Fruit fly (Drosophila melanogaster) whole organism, embryonic: ENCODE measurements around the gene CG43072.

Experiments used
- Bteb2 ChIP-seq: fragments of 200-800 bp; sonication (Bioruptor generic); optimal IDR thresholded peaks from 2 replicates; lab custom pipeline; 2016; ENCODE audit warnings: missing biosample characterization, missing genetic modification characterization
- C15 ChIP-seq: fragments of 200-800 bp; sonication (Bioruptor generic); IDR thresholded peaks from 3 replicates; pipeline ENCODE4 v1.3.6; 2022; ENCODE audit warnings: missing biosample characterization, missing genetic modification characterization
- CG10147 ChIP-seq: fragments of 200-800 bp; sonication (Bioruptor generic); optimal IDR thresholded peaks from 2 replicates; lab custom pipeline; 2019; ENCODE audit warnings: missing biosample characterization, mild to moderate bottlenecking, missing genetic modification characterization, moderate library complexity
- CG11695 ChIP-seq: fragments of 200-800 bp; sonication (Bioruptor generic); IDR thresholded peaks from 3 replicates; pipeline ENCODE4 v1.3.6; 2022; ENCODE audit warnings: missing biosample characterization, missing genetic modification characterization
- CG11723 ChIP-seq: fragments of 200-800 bp; sonication (Bioruptor generic); optimal IDR thresholded peaks from 2 replicates; lab custom pipeline; 2017; ENCODE audit warnings: missing biosample characterization, mild to moderate bottlenecking, missing genetic modification characterization
- CG12299 ChIP-seq: fragments of 200-800 bp; sonication (Bioruptor generic); optimal IDR thresholded peaks from 2 replicates; lab custom pipeline; 2018; ENCODE audit warnings: missing biosample characterization, mild to moderate bottlenecking, missing genetic modification characterization
- CG12659 ChIP-seq: fragments of 200-800 bp; sonication (Bioruptor generic); optimal IDR thresholded peaks from 3 replicates; lab custom pipeline; 2017; ENCODE audit warnings: mild to moderate bottlenecking, missing biosample characterization, missing genetic modification reagents, missing genetic modification characterization
- CG13775 ChIP-seq: fragments of 200-800 bp; sonication (Bioruptor generic); optimal IDR thresholded peaks from 3 replicates; lab custom pipeline; 2017; ENCODE audit warnings: missing biosample characterization, mild to moderate bottlenecking, missing genetic modification characterization
- CG2678 ChIP-seq: fragments of 200-800 bp; sonication (Bioruptor generic); optimal IDR thresholded peaks from 3 replicates; lab custom pipeline; 2019; ENCODE audit warnings: missing biosample characterization, mild to moderate bottlenecking, missing genetic modification characterization, moderate library complexity
- CG30020 ChIP-seq: fragments of 200-800 bp; optimal IDR thresholded peaks from 2 replicates; lab custom pipeline; 2019; ENCODE audit warnings: missing biosample characterization, mild to moderate bottlenecking, missing genetic modification characterization, moderate library complexity
- CG30431 ChIP-seq: fragments of 200-800 bp; sonication (Bioruptor generic); optimal IDR thresholded peaks from 2 replicates; lab custom pipeline; 2017; ENCODE audit warnings: missing biosample characterization, missing genetic modification characterization
- CG4617 ChIP-seq: fragments of 200-800 bp; sonication (Bioruptor generic); optimal IDR thresholded peaks from 3 replicates; lab custom pipeline; 2016; ENCODE audit warnings: missing biosample characterization, missing genetic modification characterization, borderline replicate concordance
- CG5180 ChIP-seq: fragments of 200-800 bp; sonication (Bioruptor generic); optimal IDR thresholded peaks from 3 replicates; lab custom pipeline; 2017; ENCODE audit warnings: missing biosample characterization, missing genetic modification characterization, mild to moderate bottlenecking, moderate library complexity, missing genetic modification reagents
- CG6791 ChIP-seq: fragments of 200-800 bp; sonication (Bioruptor generic); IDR thresholded peaks from 3 replicates; pipeline ENCODE4 v1.3.6; 2022; ENCODE audit warnings: missing biosample characterization, missing genetic modification characterization; ENCODE audit not compliant: partially characterized antibody
- CG7271 ChIP-seq: fragments of 200-800 bp; sonication (Bioruptor generic); optimal IDR thresholded peaks from 2 replicates; lab custom pipeline; 2018; ENCODE audit warnings: missing biosample characterization, mild to moderate bottlenecking, missing genetic modification characterization, moderate library complexity
- CG7556 ChIP-seq: fragments of 200-800 bp; sonication (Bioruptor generic); optimal IDR thresholded peaks from 2 replicates; lab custom pipeline; 2017; ENCODE audit warnings: missing biosample characterization, mild to moderate bottlenecking, missing genetic modification characterization
- CG7745 ChIP-seq: fragments of 200-800 bp; sonication (Bioruptor generic); optimal IDR thresholded peaks from 2 replicates; lab custom pipeline; 2018; ENCODE audit warnings: missing biosample characterization, mild to moderate bottlenecking, missing genetic modification characterization, moderate library complexity
- CG7963 ChIP-seq: fragments of 200-800 bp; sonication (Bioruptor generic); IDR thresholded peaks from 3 replicates; pipeline ENCODE4 v1.3.6; 2022; ENCODE audit warnings: missing biosample characterization, missing genetic modification characterization; ENCODE audit not compliant: partially characterized antibody
- CG9609 ChIP-seq: fragments of 200-800 bp; sonication (Bioruptor generic); optimal IDR thresholded peaks from 3 replicates; lab custom pipeline; 2016; ENCODE audit warnings: missing biosample characterization, missing genetic modification characterization
- CG9817 ChIP-seq: fragments of 200-800 bp; sonication (Bioruptor generic); optimal IDR thresholded peaks from 2 replicates; lab custom pipeline; 2018; ENCODE audit warnings: missing biosample characterization, mild to moderate bottlenecking, missing genetic modification characterization, moderate library complexity
- D19A ChIP-seq: fragments of 200-800 bp; optimal IDR thresholded peaks from 3 replicates; lab custom pipeline; 2019; ENCODE audit warnings: missing biosample characterization, mild to moderate bottlenecking, missing genetic modification characterization, moderate library complexity
- Dip3 ChIP-seq: fragments of 200-800 bp; sonication (Bioruptor generic); optimal IDR thresholded peaks from 3 replicates; lab custom pipeline; 2016; ENCODE audit warnings: missing biosample characterization, missing genetic modification characterization
- Dll ChIP-seq: fragments of 200-800 bp; sonication (Bioruptor generic); IDR thresholded peaks from 4 replicates; pipeline ENCODE4 v1.3.6; 2022; ENCODE audit warnings: missing biosample characterization, missing genetic modification characterization; ENCODE audit not compliant: partially characterized antibody
- Dref ChIP-seq: fragments of 200-800 bp; sonication (Bioruptor generic); IDR thresholded peaks from 2 replicates; pipeline ENCODE4 v1.3.6; 2022; ENCODE audit warnings: missing biosample characterization, missing genetic modification characterization
- Drgx ChIP-seq: fragments of 200-800 bp; sonication (Bioruptor generic); IDR thresholded peaks from 2 replicates; pipeline ENCODE4 v1.3.6; 2022; ENCODE audit warnings: missing biosample characterization, missing genetic modification characterization
- Gug ChIP-seq: fragments of 200-800 bp; sonication (Bioruptor generic); IDR thresholded peaks from 4 replicates; pipeline ENCODE4 v1.3.6; 2022; ENCODE audit warnings: missing biosample characterization, missing genetic modification characterization
- HmgD ChIP-seq: fragments of 200-800 bp; sonication (Bioruptor generic); optimal IDR thresholded peaks from 3 replicates; lab custom pipeline; 2016; ENCODE audit warnings: missing biosample characterization, missing genetic modification characterization
- Hr3 ChIP-seq: fragments of 200-800 bp; sonication (Bioruptor generic); optimal IDR thresholded peaks from 3 replicates; lab custom pipeline; 2016; ENCODE audit warnings: missing biosample characterization, missing genetic modification characterization
- Lhr ChIP-seq: fragments of 200-800 bp; sonication (Bioruptor generic); optimal IDR thresholded peaks from 3 replicates; lab custom pipeline; 2017; ENCODE audit warnings: mild to moderate bottlenecking, missing biosample characterization, missing genetic modification reagents, missing genetic modification characterization
- Lim3 ChIP-seq: fragments of 200-800 bp; sonication (Bioruptor generic); IDR thresholded peaks from 2 replicates; pipeline ENCODE4 v1.3.6; 2022; ENCODE audit warnings: missing biosample characterization, missing genetic modification characterization
- NC2α ChIP-seq: fragments of 200-800 bp; sonication (Bioruptor generic); optimal IDR thresholded peaks from 2 replicates; lab custom pipeline; 2016; ENCODE audit warnings: missing biosample characterization, missing genetic modification characterization
- Sry-δ ChIP-seq: fragments of 200-800 bp; sonication (Bioruptor generic); optimal IDR thresholded peaks from 2 replicates; lab custom pipeline; 2016; ENCODE audit warnings: missing biosample characterization, missing genetic modification characterization
- chif ChIP-seq, 2 experiments: fragments of 200-800 bp; sonication (Bioruptor generic); optimal IDR thresholded peaks; 3 replicates each; lab custom pipeline; 2016; ENCODE audit warnings: missing biosample characterization in 2 of 2, missing genetic modification characterization in 2 of 2
- dm ChIP-seq: fragments of 200-800 bp; sonication (Bioruptor generic); optimal IDR thresholded peaks from 3 replicates; lab custom pipeline; 2016; ENCODE audit warnings: missing biosample characterization, missing genetic modification characterization
- ems ChIP-seq: fragments of 200-800 bp; sonication (Bioruptor generic); optimal IDR thresholded peaks from 3 replicates; lab custom pipeline; 2016; ENCODE audit warnings: missing biosample characterization, missing genetic modification characterization
- eve ChIP-seq, 2 experiments: fragments of >200 bp; optimal IDR thresholded peaks; 2 replicates each; lab custom pipeline; 2017; ENCODE audit warnings: missing biosample characterization in 2 of 2, missing genetic modification characterization in 2 of 2
- ewg ChIP-seq: fragments of 200-800 bp; sonication (Bioruptor generic); optimal IDR thresholded peaks from 3 replicates; lab custom pipeline; 2017; ENCODE audit warnings: mild to moderate bottlenecking, missing biosample characterization, missing genetic modification reagents, missing genetic modification characterization
- grau ChIP-seq: fragments of 200-800 bp; optimal IDR thresholded peaks from 3 replicates; lab custom pipeline; 2019; ENCODE audit warnings: missing biosample characterization, mild to moderate bottlenecking, missing genetic modification characterization, moderate library complexity
- lilli ChIP-seq: fragments of 200-800 bp; sonication (Bioruptor generic); optimal IDR thresholded peaks from 3 replicates; lab custom pipeline; 2016; ENCODE audit warnings: missing biosample characterization, missing genetic modification characterization
- nmo ChIP-seq: fragments of 200-800 bp; sonication (Bioruptor generic); optimal IDR thresholded peaks from 2 replicates; lab custom pipeline; 2018; ENCODE audit warnings: missing biosample characterization, mild to moderate bottlenecking, missing genetic modification characterization, moderate library complexity
- odd ChIP-seq: fragments of 200-800 bp; sonication (Bioruptor generic); optimal IDR thresholded peaks from 2 replicates; lab custom pipeline; 2017; ENCODE audit warnings: missing biosample characterization, mild to moderate bottlenecking, missing genetic modification characterization
- pfk ChIP-seq: fragments of 200-800 bp; sonication (Bioruptor generic); optimal IDR thresholded peaks from 2 replicates; lab custom pipeline; 2018; ENCODE audit warnings: missing biosample characterization, mild to moderate bottlenecking, missing genetic modification characterization, moderate library complexity
- phol ChIP-seq: fragments of 200-800 bp; sonication (Bioruptor generic); optimal IDR thresholded peaks from 3 replicates; lab custom pipeline; 2018; ENCODE audit warnings: missing biosample characterization, mild to moderate bottlenecking, missing genetic modification characterization, moderate library complexity
- salm ChIP-seq: fragments of 200-800 bp; sonication (Bioruptor generic); optimal IDR thresholded peaks from 2 replicates; lab custom pipeline; 2018; ENCODE audit warnings: missing biosample characterization, mild to moderate bottlenecking, missing genetic modification characterization
- sc ChIP-seq, 3 experiments: fragments of >200 bp in 2 of 3; fragments of 200-800 bp in 1 of 3; sonication (Bioruptor generic) in 1 of 3; optimal IDR thresholded peaks; 2 replicates in 2 of 3; 3 replicates in 1 of 3; lab custom pipeline; 2017; ENCODE audit warnings: mild to moderate bottlenecking in 1 of 3, missing biosample characterization in 1 of 3, missing genetic modification characterization in 1 of 3, missing genetic modification reagents in 1 of 3
- seq ChIP-seq: fragments of 200-800 bp; sonication (Bioruptor generic); IDR thresholded peaks from 2 replicates; pipeline ENCODE4 v1.3.6; 2022; ENCODE audit warnings: missing biosample characterization, missing genetic modification characterization
- tx ChIP-seq: fragments of 200-800 bp; sonication (Bioruptor generic); optimal IDR thresholded peaks from 2 replicates; lab custom pipeline; 2016; ENCODE audit warnings: missing biosample characterization, missing genetic modification characterization
- yki ChIP-seq: fragments of >200 bp; optimal IDR thresholded peaks from 3 replicates; lab custom pipeline; 2018

CG43072 gene

dm6 chr3L:21034281-21035221 is 31.1 kb upstream of the CG43072 start, which contains the start of gene siz (continued):
- TF ChIP-seq CG12659 (GFP tag; lab: Kevin White, UChicago) (peak; percentile 70), lilli (peak; percentile 17), Lhr (GFP tag; lab: Kevin White, UChicago) (peak; percentile 94), CG9817 (tag; lab: Kevin White, UChicago) (no peak), C15 (GFP tag; lab: Robert Waterston, UW) (no peak), sc (optimal IDR thresholded peaks at IDR 0.05; lab: Kevin White, UChicago) (no peak), sc (GFP tag; optimal IDR thresholded peaks at IDR 0.05; lab: Kevin White, UChicago) (no peak), CG11695 (GFP tag; lab: Robert Waterston, UW) (no peak), ewg (peak; percentile 51), pfk (GFP tag; lab: Kevin White, UChicago) (no peak), dm (no peak), salm (tag; lab: Kevin White, UChicago) (peak; percentile 5), Dll (GFP tag; lab: Robert Waterston, UW) (peak; percentile 32; the same call in 1 of the 4 replicates), chif (GFP tag; optimal IDR thresholded peaks at IDR 0.05; lab: Kevin White, UChicago) (peak in 1 of 2 experiments; percentile 15), CG5180 (no peak), Dref (GFP tag; lab: Robert Waterston, UW) (no peak; the same call in 1 of the 2 replicates), seq (no peak), CG6791 (peak; percentile 56; the same call in 1 of the 3 replicates), tx (no peak), nmo (GFP tag; lab: Kevin White, UChicago) (peak; percentile 63), Dip3 (GFP tag; lab: Kevin White, UChicago) (no peak), HmgD (peak; percentile 17), Lim3 (GFP tag; lab: Robert Waterston, UW) (no peak), CG12299 (peak; percentile 24), phol (peak; percentile 26), CG4617 (peak; percentile 12), CG11723 (no peak), Gug (GFP tag; lab: Robert Waterston, UW) (no peak), CG10147 (GFP tag; lab: Kevin White, UChicago) (peak; percentile 43), D19A (tag; lab: Kevin White, UChicago) (peak; percentile 6), Sry-δ (peak; percentile 17), Drgx (GFP tag; lab: Robert Waterston, UW) (no peak), CG7556 (GFP tag; lab: Kevin White, UChicago) (peak; percentile 26), Hr3 (GFP tag; lab: Kevin White, UChicago) (no peak), CG30020 (tag; lab: Kevin White, UChicago) (peak; percentile 35), yki (lab: Kevin White, UChicago) (no peak), odd (GFP tag; lab: Kevin White, UChicago) (peak; percentile 17), CG2678 (peak; percentile 50), CG9609 (no peak), ems (GFP tag; lab: Kevin White, UChicago) (no peak), NC2α (no peak), grau (peak; percentile 29), CG7963 (GFP tag; lab: Robert Waterston, UW) (no peak), CG7271 (tag; lab: Kevin White, UChicago) (peak; percentile 7), eve (GFP tag; optimal IDR thresholded peaks at IDR 0.05; lab: Kevin White, UChicago) (no peak), Bteb2 (GFP tag; lab: Kevin White, UChicago) (peak; percentile 26), CG7745 (no peak), CG30431 (no peak), CG13775 (peak; percentile 38)
